Fruit fly (Drosophila melanogaster): Measurements from ENCODE around the gene CG43116.

dm6 chr3R:26024596-26025213 lies 27.9 kb upstream of the CG43116 start:
- TF ChIP-seq psq (optimal IDR thresholded peaks at IDR 0.05), result no peak
- TF ChIP-seq insv (optimal IDR thresholded peaks at IDR 0.05), result no peak
- no peak for TF ChIP-seq Myc (optimal IDR thresholded peaks at IDR 0.05)
- no peak for TF ChIP-seq ttk (optimal IDR thresholded peaks at IDR 0.05)

All from Kc167 (cell line).